Fruit fly (Drosophila melanogaster) S2 (cell line): ENCODE results near the gene Ptx1.

Source experiments
- CG8478 ChIP-seq: fragments of >200 bp; optimal IDR thresholded peaks from 2 replicates; lab custom pipeline; 2018
- CTCF ChIP-seq, 2 experiments: fragments of >200 bp; optimal IDR thresholded peaks; 2 replicates each; lab custom pipeline; 2018

DNA sequence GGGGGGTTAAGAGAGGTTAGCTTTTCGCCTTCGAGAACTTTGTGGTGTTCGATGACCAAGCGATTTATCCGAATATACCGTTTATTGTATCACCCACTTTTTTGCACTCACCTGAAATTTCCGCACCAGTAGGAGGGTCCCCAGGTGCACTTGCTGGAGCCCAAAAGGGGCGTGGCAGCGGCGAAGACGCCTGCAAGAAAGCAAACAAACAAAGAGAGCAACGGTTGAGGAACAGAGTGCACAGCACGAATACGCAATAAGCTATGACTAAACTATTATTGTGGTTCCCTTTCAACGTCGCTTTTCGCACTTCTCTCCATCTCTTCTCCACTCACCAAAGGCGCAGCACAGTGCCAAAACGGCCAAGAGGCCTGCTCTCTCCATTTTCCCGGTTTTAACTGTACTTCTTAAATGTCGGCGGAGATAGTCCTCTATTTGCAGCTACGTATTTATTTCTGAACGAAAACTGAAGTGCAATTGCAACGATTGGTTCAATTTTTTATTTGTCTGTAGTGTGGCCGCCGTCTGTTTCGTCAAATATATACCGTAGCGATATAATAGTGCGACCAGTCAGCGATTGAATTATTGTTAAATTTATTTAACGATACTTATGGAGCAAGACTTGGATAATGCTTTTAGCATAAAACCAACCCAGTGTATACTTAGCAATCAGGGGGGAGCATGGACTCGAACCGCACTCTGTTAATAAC, 23.8 kb upstream of the Ptx1 start, which contains the start of gene Sap-r:
- TF ChIP-seq CTCF (optimal IDR thresholded peaks at IDR 0.05; lab: Kevin White, UChicago) = peak; percentile 68 to 69
- no peak for TF ChIP-seq CG8478 (lab: Kevin White, UChicago)
